Worm (Caenorhabditis elegans) whole organism, late embryonic: ENCODE measurements around the gene ZK1307.4.
A peak's percentile ranks its signal among the peaks of the same experiment; 100 is the strongest.

Source experiments
- C08G9.2 ChIP-seq: sonication (generic microtip); optimal IDR thresholded peaks from 2 replicates; lab custom pipeline; 2016; ENCODE audit warnings: mild to moderate bottlenecking, missing genetic modification characterization, moderate library complexity, missing compliant biosample characterization
- C38D4.7 ChIP-seq: fragments of 200-800 bp; sonication (Bioruptor generic); optimal IDR thresholded peaks from 2 replicates; lab custom pipeline; 2018; ENCODE audit warnings: mild to moderate bottlenecking, missing genetic modification characterization, moderate library complexity, missing compliant biosample characterization
- F13H6.1 ChIP-seq: sonication (generic microtip); optimal IDR thresholded peaks from 2 replicates; lab custom pipeline; 2016; ENCODE audit warnings: missing genetic modification characterization, missing compliant biosample characterization
- Y22D7AL.16 ChIP-seq: sonication (generic microtip); optimal IDR thresholded peaks from 2 replicates; lab custom pipeline; 2016; ENCODE audit warnings: missing genetic modification characterization, missing compliant biosample characterization
- ceh-14 ChIP-seq: sonication (generic microtip); optimal IDR thresholded peaks from 2 replicates; lab custom pipeline; 2016; ENCODE audit warnings: missing genotype, missing genetic modification characterization, missing compliant biosample characterization
- ceh-18 ChIP-seq: sonication (generic microtip); optimal IDR thresholded peaks from 2 replicates; lab custom pipeline; 2016; ENCODE audit warnings: missing genetic modification characterization, missing compliant biosample characterization
- ceh-19 ChIP-seq: fragments of 200-800 bp; sonication (Bioruptor generic); optimal IDR thresholded peaks from 2 replicates; lab custom pipeline; 2018; ENCODE audit warnings: mild to moderate bottlenecking, missing genetic modification characterization, missing compliant biosample characterization
- ceh-2 ChIP-seq: sonication (generic microtip); optimal IDR thresholded peaks from 2 replicates; lab custom pipeline; 2016; ENCODE audit warnings: missing genotype, missing genetic modification characterization, missing compliant biosample characterization
- ceh-24 ChIP-seq: sonication (generic microtip); optimal IDR thresholded peaks from 2 replicates; lab custom pipeline; 2016; ENCODE audit warnings: mild to moderate bottlenecking, missing genetic modification characterization, missing compliant biosample characterization
- ceh-30 ChIP-seq: fragments of 150-350 bp; optimal IDR thresholded peaks from 2 replicates; lab custom pipeline; 2014; ENCODE audit warnings: missing biosample characterization, missing genetic modification characterization
- ceh-31 ChIP-seq: sonication (generic microtip); optimal IDR thresholded peaks from 2 replicates; lab custom pipeline; 2016; ENCODE audit warnings: missing genetic modification characterization, missing compliant biosample characterization
- ceh-34 ChIP-seq: sonication (generic microtip); optimal IDR thresholded peaks from 2 replicates; lab custom pipeline; 2016; ENCODE audit warnings: mild to moderate bottlenecking, missing genetic modification characterization, missing compliant biosample characterization
- ceh-45 ChIP-seq: fragments of 200-800 bp; sonication (Bioruptor generic); IDR thresholded peaks from 2 replicates; pipeline ENCODE4 v1.3.6; 2022; ENCODE audit warnings: missing genetic modification reagents, missing genetic modification characterization, missing compliant biosample characterization
- ceh-48 ChIP-seq: sonication (generic microtip); optimal IDR thresholded peaks from 2 replicates; lab custom pipeline; 2016; ENCODE audit warnings: missing genetic modification characterization, inconsistent platforms, missing compliant biosample characterization
- ceh-6 ChIP-seq: fragments of 200-800 bp; sonication (Bioruptor generic); optimal IDR thresholded peaks from 2 replicates; lab custom pipeline; 2018; ENCODE audit warnings: mild to moderate bottlenecking, missing genetic modification characterization, missing compliant biosample characterization
- che-1 ChIP-seq: sonication (generic microtip); optimal IDR thresholded peaks from 2 replicates; lab custom pipeline; 2016; ENCODE audit warnings: mild to moderate bottlenecking, missing genetic modification characterization, missing compliant biosample characterization
- elt-2 ChIP-seq: sonication (generic microtip); optimal IDR thresholded peaks from 2 replicates; lab custom pipeline; 2016; ENCODE audit warnings: missing genetic modification reagents, missing genetic modification characterization, missing compliant biosample characterization
- ets-4 ChIP-seq: sonication (generic microtip); optimal IDR thresholded peaks from 2 replicates; lab custom pipeline; 2016; ENCODE audit warnings: missing genetic modification characterization, missing compliant biosample characterization
- eyg-1 ChIP-seq: sonication (generic microtip); optimal IDR thresholded peaks from 2 replicates; lab custom pipeline; 2016; ENCODE audit warnings: missing genotype, missing genetic modification characterization, missing compliant biosample characterization
- fax-1 ChIP-seq: sonication (generic microtip); optimal IDR thresholded peaks from 2 replicates; lab custom pipeline; 2016; ENCODE audit warnings: missing genotype, missing genetic modification characterization, missing compliant biosample characterization
- fkh-10 ChIP-seq: fragments of 150-350 bp; optimal IDR thresholded peaks from 2 replicates; lab custom pipeline; 2014; ENCODE audit warnings: missing biosample characterization, missing genetic modification reagents, missing genetic modification characterization
- fkh-6 ChIP-seq: sonication (generic microtip); optimal IDR thresholded peaks from 2 replicates; lab custom pipeline; 2016; ENCODE audit warnings: missing genetic modification characterization, missing compliant biosample characterization
- gmeb-2 ChIP-seq: sonication (generic microtip); optimal IDR thresholded peaks from 2 replicates; lab custom pipeline; 2016; ENCODE audit warnings: missing genetic modification characterization, inconsistent platforms, missing compliant biosample characterization
- hlh-13 ChIP-seq: fragments of 200-800 bp; sonication (Bioruptor generic); optimal IDR thresholded peaks from 2 replicates; lab custom pipeline; 2018; ENCODE audit warnings: mild to moderate bottlenecking, missing genetic modification characterization, missing compliant biosample characterization
- hlh-15 ChIP-seq: sonication (generic microtip); optimal IDR thresholded peaks from 2 replicates; lab custom pipeline; 2016; ENCODE audit warnings: missing genetic modification characterization, missing compliant biosample characterization
- hlh-30 ChIP-seq: sonication (generic microtip); optimal IDR thresholded peaks from 2 replicates; lab custom pipeline; 2017; ENCODE audit warnings: antibody characterized with exemption, missing genetic modification characterization, missing compliant biosample characterization; ENCODE audit not compliant: insufficient read depth
- hlh-6 ChIP-seq: sonication (generic microtip); optimal IDR thresholded peaks from 2 replicates; lab custom pipeline; 2016; ENCODE audit warnings: missing genotype, missing genetic modification characterization, missing compliant biosample characterization
- lin-11 ChIP-seq: fragments of 200-800 bp; sonication (Bioruptor generic); optimal IDR thresholded peaks from 2 replicates; lab custom pipeline; 2018; ENCODE audit warnings: mild to moderate bottlenecking, missing genetic modification characterization, missing compliant biosample characterization
- madf-2 ChIP-seq: sonication (generic microtip); optimal IDR thresholded peaks from 2 replicates; lab custom pipeline; 2017; ENCODE audit warnings: missing genetic modification characterization, missing compliant biosample characterization
- mec-3 ChIP-seq: sonication (generic microtip); optimal IDR thresholded peaks from 2 replicates; lab custom pipeline; 2016; ENCODE audit warnings: borderline replicate concordance, missing genetic modification characterization, missing compliant biosample characterization
- nfya-1 ChIP-seq: sonication (generic microtip); optimal IDR thresholded peaks from 2 replicates; lab custom pipeline; 2017; ENCODE audit warnings: missing genetic modification characterization, mild to moderate bottlenecking, missing compliant biosample characterization, antibody characterized with exemption, moderate library complexity
- nhr-11 ChIP-seq: fragments of 150-350 bp; optimal IDR thresholded peaks from 2 replicates; lab custom pipeline; 2014; ENCODE audit warnings: missing biosample characterization, missing genetic modification characterization
- nhr-232 ChIP-seq: sonication (generic microtip); optimal IDR thresholded peaks from 2 replicates; lab custom pipeline; 2016; ENCODE audit warnings: missing genetic modification characterization, missing compliant biosample characterization
- pat-9 ChIP-seq: fragments of 200-800 bp; sonication (Bioruptor generic); optimal IDR thresholded peaks from 2 replicates; lab custom pipeline; 2018; ENCODE audit warnings: mild to moderate bottlenecking, missing genetic modification characterization, moderate library complexity, missing compliant biosample characterization
- pha-2 ChIP-seq: sonication (generic microtip); optimal IDR thresholded peaks from 2 replicates; lab custom pipeline; 2017; ENCODE audit warnings: mild to moderate bottlenecking, missing genetic modification characterization, missing compliant biosample characterization
- pha-4 ChIP-seq: fragments of 150-350 bp; optimal IDR thresholded peaks from 2 replicates; lab custom pipeline; 2018; ENCODE audit warnings: missing biosample characterization, missing genetic modification reagents, missing genetic modification characterization
- pqm-1 ChIP-seq: sonication (generic microtip); optimal IDR thresholded peaks from 2 replicates; lab custom pipeline; 2016; ENCODE audit warnings: missing genetic modification characterization, missing compliant biosample characterization
- pros-1 ChIP-seq: fragments of 150-350 bp; optimal IDR thresholded peaks from 2 replicates; lab custom pipeline; 2014; ENCODE audit warnings: missing biosample characterization, missing genetic modification reagents, missing genetic modification characterization
- rnt-1 ChIP-seq: sonication (generic microtip); optimal IDR thresholded peaks from 2 replicates; lab custom pipeline; 2016; ENCODE audit warnings: missing genetic modification characterization, missing compliant biosample characterization
- sdc-2 ChIP-seq: sonication (generic microtip); optimal IDR thresholded peaks from 2 replicates; lab custom pipeline; 2016; ENCODE audit warnings: missing genotype, missing genetic modification characterization, missing compliant biosample characterization
- sox-2 ChIP-seq: fragments of 200-800 bp; sonication (Bioruptor generic); IDR thresholded peaks from 2 replicates; pipeline ENCODE4 v1.3.6; 2022; ENCODE audit warnings: missing genetic modification reagents, missing genetic modification characterization, missing compliant biosample characterization
- sox-4 ChIP-seq: sonication (generic microtip); optimal IDR thresholded peaks from 2 replicates; lab custom pipeline; 2017; ENCODE audit warnings: mild to moderate bottlenecking, missing genetic modification characterization, inconsistent platforms, missing compliant biosample characterization
- tbx-2 ChIP-seq: sonication (generic microtip); optimal IDR thresholded peaks from 2 replicates; lab custom pipeline; 2016; ENCODE audit warnings: missing genetic modification characterization, missing compliant biosample characterization
- tbx-7 ChIP-seq: sonication (generic microtip); optimal IDR thresholded peaks from 2 replicates; lab custom pipeline; 2016; ENCODE audit warnings: missing genotype, missing genetic modification characterization, missing compliant biosample characterization
- ttx-3 ChIP-seq: sonication (generic microtip); optimal IDR thresholded peaks from 2 replicates; lab custom pipeline; 2016; ENCODE audit warnings: missing genetic modification reagents, missing genetic modification characterization, missing compliant biosample characterization
- unc-42 ChIP-seq: sonication (generic microtip); optimal IDR thresholded peaks from 2 replicates; lab custom pipeline; 2016; ENCODE audit warnings: missing genotype, missing genetic modification characterization, missing compliant biosample characterization
- unc-55 ChIP-seq: sonication (generic microtip); optimal IDR thresholded peaks from 2 replicates; lab custom pipeline; 2017; ENCODE audit warnings: missing biosample characterization, missing genetic modification reagents, missing genetic modification characterization
- unc-86 ChIP-seq: sonication (generic microtip); optimal IDR thresholded peaks from 2 replicates; lab custom pipeline; 2016; ENCODE audit warnings: missing genetic modification characterization, missing compliant biosample characterization
- ztf-16 ChIP-seq: sonication (generic microtip); optimal IDR thresholded peaks from 2 replicates; lab custom pipeline; 2017; ENCODE audit warnings: missing genetic modification characterization, missing compliant biosample characterization

ZK1307.4 gene

ce11 chrII:9619402-9619862 lies 32.2 kb downstream of the ZK1307.4 start:
- TF ChIP-seq ceh-2 (tag; lab: Kevin White, UChicago) (no peak), ceh-31 (tag; lab: Kevin White, UChicago) (no peak), hlh-15 (no peak), ceh-19 (GFP tag; lab: Kevin White, UChicago) (no peak), C38D4.7 (GFP tag; lab: Kevin White, UChicago) (no peak), ttx-3 (tag; lab: Kevin White, UChicago) (no peak), madf-2 (tag; lab: Kevin White, UChicago) (peak; percentile 33), rnt-1 (tag; lab: Kevin White, UChicago) (peak; percentile 20), ceh-24 (tag; lab: Kevin White, UChicago) (no peak), F13H6.1 (no peak), sox-4 (tag; lab: Kevin White, UChicago) (no peak), fkh-6 (tag; lab: Kevin White, UChicago) (no peak), ceh-14 (tag; lab: Kevin White, UChicago) (no peak), ets-4 (tag; lab: Kevin White, UChicago) (no peak), nhr-11 (tag; lab: Kevin White, UChicago) (no peak), unc-55 (GFP tag; lab: Kevin White, UChicago) (peak; percentile 82), fkh-10 (GFP tag; lab: Kevin White, UChicago) (no peak), ceh-45 (GFP tag; lab: Robert Waterston, UW) (no peak), ztf-16 (no peak), C08G9.2 (no peak), eyg-1 (no peak), ceh-18 (tag; lab: Kevin White, UChicago) (peak; percentile 63), ceh-30 (tag; lab: Kevin White, UChicago) (no peak), ceh-6 (no peak), fax-1 (tag; lab: Kevin White, UChicago) (no peak), che-1 (no peak), elt-2 (tag; lab: Kevin White, UChicago) (peak; percentile 55), pros-1 (no peak), nhr-232 (no peak), mec-3 (no peak), sox-2 (GFP tag; lab: Robert Waterston, UW) (no peak), ceh-34 (tag; lab: Kevin White, UChicago) (peak; percentile 89), hlh-13 (GFP tag; lab: Kevin White, UChicago) (no peak), pqm-1 (tag; lab: Kevin White, UChicago) (no peak), unc-42 (tag; lab: Kevin White, UChicago) (no peak), Y22D7AL.16 (tag; lab: Kevin White, UChicago) (no peak), hlh-30 (no peak), sdc-2 (tag; lab: Kevin White, UChicago) (no peak), pha-4 (tag; lab: Kevin White, UChicago) (no peak), pat-9 (tag; lab: Kevin White, UChicago) (no peak), tbx-2 (peak; percentile 29), nfya-1 (tag; lab: Kevin White, UChicago) (peak; percentile 36), lin-11 (no peak), gmeb-2 (tag; lab: Kevin White, UChicago) (no peak), pha-2 (tag; lab: Kevin White, UChicago) (no peak), tbx-7 (no peak), ceh-48 (no peak), unc-86 (tag; lab: Kevin White, UChicago) (no peak), hlh-6 (tag; lab: Kevin White, UChicago) (no peak)
